Worm (Caenorhabditis elegans) whole organism, young adult: Measurements from ENCODE around the gene Y62H9A.8.

Experiments
- dpff-1 ChIP-seq: sonication (generic microtip); optimal IDR thresholded peaks from 2 replicates; lab custom pipeline; 2017; ENCODE audit warnings: mild to moderate bottlenecking, missing genetic modification characterization, missing compliant biosample characterization
- egrh-3 ChIP-seq: fragments of 200-800 bp; sonication (Bioruptor generic); IDR thresholded peaks from 2 replicates; pipeline ENCODE4 v1.3.6; 2022; ENCODE audit warnings: missing genetic modification reagents, missing genetic modification characterization, missing compliant biosample characterization
- fkh-3 ChIP-seq: sonication (generic microtip); optimal IDR thresholded peaks from 2 replicates; lab custom pipeline; 2016; ENCODE audit warnings: mild to moderate bottlenecking, missing genetic modification characterization, missing compliant biosample characterization

ce11 chrX:11931559-11931958 is 39.3 kb upstream of the Y62H9A.8 start, which contains the start of gene dot-1.4:
- TF ChIP-seq egrh-3 (GFP tag; lab: Robert Waterston, UW): no peak
- TF ChIP-seq dpff-1: no peak
- TF ChIP-seq fkh-3: no peak
